Worm (Caenorhabditis elegans) whole organism, L3 larva: ENCODE measurements around the gene Y25C1A.7.

Experiments
- R02D3.7 ChIP-seq: fragments of 150-350 bp; optimal IDR thresholded peaks from 2 replicates; lab custom pipeline; 2014; ENCODE audit warnings: missing biosample characterization, missing genetic modification characterization
- ama-1 ChIP-seq: fragments of 150-350 bp; optimal IDR thresholded peaks from 2 replicates; lab custom pipeline; 2018
- ceh-16 ChIP-seq: sonication (generic microtip); optimal IDR thresholded peaks from 2 replicates; lab custom pipeline; 2017; ENCODE audit warnings: missing biosample characterization, missing genetic modification characterization
- ceh-28 ChIP-seq: fragments of 150-350 bp; optimal IDR thresholded peaks from 2 replicates; lab custom pipeline; 2014; ENCODE audit warnings: missing biosample characterization, missing genetic modification reagents, missing genetic modification characterization
- ceh-82 ChIP-seq: fragments of 150-350 bp; optimal IDR thresholded peaks from 2 replicates; lab custom pipeline; 2014; ENCODE audit warnings: missing biosample characterization, missing genetic modification characterization
- ceh-9 ChIP-seq: sonication (generic microtip); optimal IDR thresholded peaks from 2 replicates; lab custom pipeline; 2018; ENCODE audit warnings: missing biosample characterization, missing genetic modification characterization
- daf-12 ChIP-seq: fragments of 150-350 bp; optimal IDR thresholded peaks from 2 replicates; lab custom pipeline; 2014; ENCODE audit warnings: missing biosample characterization, missing genetic modification reagents, missing genetic modification characterization
- egl-27 ChIP-seq: sonication (generic microtip); optimal IDR thresholded peaks from 4 replicates; lab custom pipeline; 2017; ENCODE audit warnings: missing biosample characterization, missing genetic modification reagents, missing genetic modification characterization
- elt-3 ChIP-seq, 3 experiments: fragments of 150-350 bp in 1 of 3; sonication (generic microtip) in 2 of 3; optimal IDR thresholded peaks; 2 replicates in 2 of 3; 4 replicates in 1 of 3; lab custom pipeline; 2014 to 2017; ENCODE audit warnings: missing biosample characterization in 3 of 3, missing genetic modification characterization in 3 of 3
- eor-1 ChIP-seq, 2 experiments: fragments of 150-350 bp; optimal IDR thresholded peaks; 2 replicates each; lab custom pipeline; 2014 to 2018; ENCODE audit warnings: missing biosample characterization in 2 of 2, missing genetic modification characterization in 2 of 2
- fkh-10 ChIP-seq: sonication (generic microtip); optimal IDR thresholded peaks from 2 replicates; lab custom pipeline; 2017; ENCODE audit warnings: missing biosample characterization, missing genetic modification reagents, missing genetic modification characterization
- fos-1 ChIP-seq: fragments of 150-350 bp; optimal IDR thresholded peaks from 2 replicates; lab custom pipeline; 2014; ENCODE audit warnings: missing biosample characterization, missing genetic modification characterization
- hmg-11 ChIP-seq: sonication (generic microtip); optimal IDR thresholded peaks from 2 replicates; lab custom pipeline; 2016; ENCODE audit warnings: missing genetic modification characterization, missing compliant biosample characterization
- jun-1 ChIP-seq: fragments of 150-350 bp; optimal IDR thresholded peaks from 2 replicates; lab custom pipeline; 2014; ENCODE audit warnings: missing biosample characterization, missing genetic modification reagents, missing genetic modification characterization
- lin-15B ChIP-seq: fragments of 150-350 bp; optimal IDR thresholded peaks from 2 replicates; lab custom pipeline; 2014; ENCODE audit warnings: missing biosample characterization, missing genetic modification characterization
- lin-39 ChIP-seq: fragments of 150-350 bp; optimal IDR thresholded peaks from 2 replicates; lab custom pipeline; 2018; ENCODE audit warnings: missing biosample characterization, missing genetic modification reagents, missing genetic modification characterization
- lsy-12 ChIP-seq: sonication (generic microtip); optimal IDR thresholded peaks from 2 replicates; lab custom pipeline; 2016; ENCODE audit warnings: mild to moderate bottlenecking, missing genetic modification characterization, missing compliant biosample characterization
- mdl-1 ChIP-seq: fragments of 150-350 bp; optimal IDR thresholded peaks from 2 replicates; lab custom pipeline; 2014; ENCODE audit warnings: missing biosample characterization, missing genetic modification characterization
- mml-1 ChIP-seq: fragments of 150-350 bp; sonication (generic microtip); optimal IDR thresholded peaks from 3 replicates; lab custom pipeline; 2014; ENCODE audit warnings: missing biosample characterization, missing genetic modification characterization
- nfya-1 ChIP-seq: sonication (generic microtip); optimal IDR thresholded peaks from 2 replicates; lab custom pipeline; 2017; ENCODE audit warnings: missing genetic modification characterization, mild to moderate bottlenecking, missing compliant biosample characterization, antibody characterized with exemption, moderate library complexity; ENCODE audit not compliant: insufficient read depth
- nhr-11 ChIP-seq: fragments of 150-350 bp; optimal IDR thresholded peaks from 2 replicates; lab custom pipeline; 2014; ENCODE audit warnings: missing biosample characterization, missing genetic modification characterization
- nhr-12 ChIP-seq: fragments of 150-350 bp; optimal IDR thresholded peaks from 2 replicates; lab custom pipeline; 2014; ENCODE audit warnings: missing biosample characterization, missing genetic modification characterization
- nhr-23 ChIP-seq: fragments of 150-350 bp; optimal IDR thresholded peaks from 2 replicates; lab custom pipeline; 2014; ENCODE audit warnings: missing biosample characterization, missing genetic modification reagents, missing genetic modification characterization
- nhr-237 ChIP-seq: fragments of 150-350 bp; optimal IDR thresholded peaks from 2 replicates; lab custom pipeline; 2014; ENCODE audit warnings: missing biosample characterization, missing genetic modification characterization
- nhr-25 ChIP-seq: sonication (generic microtip); optimal IDR thresholded peaks from 2 replicates; lab custom pipeline; 2017; ENCODE audit warnings: missing biosample characterization, missing genetic modification characterization
- nhr-43 ChIP-seq: sonication (generic microtip); optimal IDR thresholded peaks from 2 replicates; lab custom pipeline; 2016; ENCODE audit warnings: mild to moderate bottlenecking, missing genetic modification characterization, missing compliant biosample characterization; ENCODE audit not compliant: poor library complexity, severe bottlenecking
- nhr-76 ChIP-seq: fragments of 150-350 bp; sonication (generic microtip); optimal IDR thresholded peaks from 5 replicates; lab custom pipeline; 2014; ENCODE audit warnings: missing biosample characterization, missing genetic modification characterization
- nhr-77 ChIP-seq: fragments of 150-350 bp; optimal IDR thresholded peaks from 2 replicates; lab custom pipeline; 2014; ENCODE audit warnings: missing biosample characterization, missing genetic modification characterization
- pha-4 ChIP-seq: fragments of 150-350 bp; optimal IDR thresholded peaks from 2 replicates; lab custom pipeline; 2014; ENCODE audit warnings: missing biosample characterization, missing genetic modification reagents, missing genetic modification characterization
- pqm-1 ChIP-seq: fragments of 150-350 bp; optimal IDR thresholded peaks from 2 replicates; lab custom pipeline; 2017; ENCODE audit warnings: missing biosample characterization, missing genetic modification characterization, inconsistent platforms
- skn-1 ChIP-seq: fragments of 150-350 bp; optimal IDR thresholded peaks from 2 replicates; lab custom pipeline; 2014; ENCODE audit warnings: missing biosample characterization, missing genetic modification characterization
- snpc-4 ChIP-seq: fragments of 150-350 bp; optimal IDR thresholded peaks from 2 replicates; lab custom pipeline; 2014; ENCODE audit warnings: missing biosample characterization, missing genetic modification characterization
- tbx-2 ChIP-seq: sonication (generic microtip); optimal IDR thresholded peaks from 2 replicates; lab custom pipeline; 2016; ENCODE audit warnings: mild to moderate bottlenecking, missing genetic modification characterization, missing compliant biosample characterization
- unc-39 ChIP-seq: sonication (generic microtip); optimal IDR thresholded peaks from 4 replicates; lab custom pipeline; 2017; ENCODE audit warnings: missing biosample characterization, missing genetic modification characterization
- unc-62 ChIP-seq: fragments of 150-350 bp; sonication (generic microtip); optimal IDR thresholded peaks from 4 replicates; lab custom pipeline; 2014; ENCODE audit warnings: missing biosample characterization, missing genetic modification reagents, missing genetic modification characterization
- ztf-11 ChIP-seq: fragments of 150-350 bp; optimal IDR thresholded peaks from 2 replicates; lab custom pipeline; 2014; ENCODE audit warnings: missing biosample characterization, missing genetic modification characterization
- ztf-4 ChIP-seq: fragments of 150-350 bp; optimal IDR thresholded peaks from 2 replicates; lab custom pipeline; 2014; ENCODE audit warnings: missing biosample characterization, missing genetic modification characterization

Y25C1A.7 gene

DNA sequence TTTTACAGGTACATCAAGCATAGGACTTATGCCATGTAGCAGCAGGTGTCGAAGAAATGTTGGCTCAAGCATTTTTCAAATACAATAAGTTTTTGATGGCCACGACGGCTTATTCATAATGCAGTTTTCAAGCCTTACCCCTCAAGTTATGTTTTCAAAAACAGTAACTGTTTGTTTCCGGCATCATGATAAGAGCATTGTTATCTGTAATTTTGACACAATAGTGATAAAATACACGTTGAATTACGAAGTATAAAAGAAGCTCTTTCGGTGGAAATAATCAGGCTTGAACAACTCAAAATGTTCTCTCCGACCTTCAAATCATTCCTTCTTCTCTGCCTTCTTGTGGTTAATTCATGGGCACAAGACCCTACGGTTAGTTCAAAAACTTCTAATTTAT is 31.2 kb upstream of the Y25C1A.7 start, which contains the start of gene clec-121:
Gene clec-121 (plus strand): TSS at position 301 of the 400 bp plus-strand sequence.
- TF ChIP-seq nhr-11 (tag; lab: Kevin White, UChicago) (no peak), unc-39 (tag; lab: Kevin White, UChicago) (no peak), fkh-10 (no peak), nhr-76 (no peak), pha-4 (no peak)
- TF ChIP-seq, all 47 proteins: peak for 0

ce11 chrII:3100546-3100945 is 29.7 kb upstream of the Y25C1A.7 start, which contains the start of gene srg-24:
TSS of gene srg-24 (minus strand) at chrII:3100646.
- TF ChIP-seq lsy-12 (tag; lab: Kevin White, UChicago) (no peak), nhr-77 (no peak), pqm-1 (tag; lab: Kevin White, UChicago) (no peak), fos-1 (tag; lab: Kevin White, UChicago) (no peak), egl-27 (tag; lab: Kevin White, UChicago) (no peak), unc-62 (GFP tag; lab: Kevin White, UChicago) (no peak), ceh-16 (tag; lab: Kevin White, UChicago) (no peak), nhr-12 (tag; lab: Kevin White, UChicago) (no peak)

DNA sequence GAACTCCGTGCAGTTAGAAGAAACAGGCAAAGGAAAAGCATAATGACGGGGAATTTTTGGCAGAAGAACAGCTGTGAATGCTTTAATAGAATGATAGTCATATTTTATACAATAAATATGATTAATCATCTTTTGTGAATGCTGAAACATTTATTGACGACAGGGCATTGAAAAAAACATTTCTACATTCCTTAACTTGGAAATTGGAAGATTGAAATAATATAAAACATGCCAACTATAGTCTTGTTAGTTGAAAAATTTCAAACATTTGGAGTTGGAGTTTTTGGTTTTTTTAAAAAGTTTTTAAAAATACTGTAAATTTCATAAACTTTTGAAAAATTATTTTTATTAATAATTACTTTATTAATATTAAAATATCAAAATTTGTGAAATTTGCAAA is 26.0 kb upstream of the Y25C1A.7 start, which contains the start of gene Y25C1A.14:
Gene Y25C1A.14 (minus strand): TSS at position 101 of the 400 bp plus-strand sequence.
- no peak for TF ChIP-seq nhr-23 (tag; lab: Kevin White, UChicago)

- no peak for TF ChIP-seq ama-1 (lab: Kevin White, UChicago)
- TF ChIP-seq eor-1 (tag; optimal IDR thresholded peaks at IDR 0.05; lab: Kevin White, UChicago): no peak
- TF ChIP-seq ceh-82 (tag; lab: Kevin White, UChicago): no peak
- no peak for TF ChIP-seq egl-27 (tag; lab: Kevin White, UChicago)
- no peak for TF ChIP-seq jun-1 (tag; lab: Kevin White, UChicago)
- no peak for TF ChIP-seq snpc-4 (tag; lab: Kevin White, UChicago)
- no peak for TF ChIP-seq fkh-10
- TF ChIP-seq ceh-9 (tag; lab: Kevin White, UChicago): no peak
- no peak for TF ChIP-seq hmg-11 (tag; lab: Kevin White, UChicago)
- TF ChIP-seq skn-1 (tag; lab: Kevin White, UChicago): no peak
- no peak for TF ChIP-seq nhr-77
- no peak for TF ChIP-seq mml-1
- no peak for TF ChIP-seq R02D3.7
- no peak for TF ChIP-seq ztf-11 (tag; lab: Kevin White, UChicago)
These were observed 25.2 kb upstream of the Y25C1A.7 start, which contains the start of gene srg-23 for ce11 chrII:3096060-3096459. TSS of gene srg-23 (minus strand) at chrII:3096160.

DNA sequence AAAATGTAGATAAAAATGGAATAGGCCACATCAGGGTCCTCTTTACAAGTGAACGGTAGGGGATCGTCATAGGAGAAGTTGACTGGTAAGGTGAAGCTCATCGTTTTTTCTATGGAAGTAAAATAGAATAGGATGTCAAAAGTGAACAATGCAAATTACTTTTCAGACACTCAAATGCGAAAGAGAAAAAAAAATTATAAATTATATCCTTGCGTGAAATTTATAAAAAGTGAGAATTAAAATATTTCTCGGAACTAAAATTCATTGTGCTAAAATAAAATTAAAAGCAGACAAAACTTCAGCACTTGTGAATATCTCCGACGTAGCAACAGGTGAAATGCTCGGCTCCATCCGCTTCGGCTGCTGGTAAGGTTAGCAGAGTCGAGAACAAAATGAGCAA is 22.5 kb upstream of the Y25C1A.7 start, which contains the start of gene srg-22:
Gene srg-22 (minus strand): TSS at position 101 of the 400 bp plus-strand sequence.
- no peak for TF ChIP-seq lin-15B (tag; lab: Kevin White, UChicago)
- TF ChIP-seq egl-27 (tag; lab: Kevin White, UChicago): no peak
- TF ChIP-seq ama-1 (lab: Kevin White, UChicago): no peak
- no peak for TF ChIP-seq ceh-82 (tag; lab: Kevin White, UChicago)
- no peak for TF ChIP-seq ceh-16 (tag; lab: Kevin White, UChicago)
- no peak for TF ChIP-seq elt-3 (tag; optimal IDR thresholded peaks at IDR 0.05; lab: Kevin White, UChicago)
- TF ChIP-seq ztf-4: no peak
- no peak for TF ChIP-seq R02D3.7
- no peak for TF ChIP-seq ztf-11 (tag; lab: Kevin White, UChicago)
- TF ChIP-seq nhr-43 (tag; lab: Kevin White, UChicago): no peak
- TF ChIP-seq skn-1 (tag; lab: Kevin White, UChicago): no peak
- no peak for TF ChIP-seq tbx-2 (tag; lab: Kevin White, UChicago)
- no peak for TF ChIP-seq lsy-12 (tag; lab: Kevin White, UChicago)
- no peak for TF ChIP-seq nhr-12 (tag; lab: Kevin White, UChicago)
- TF ChIP-seq nhr-237 (tag; lab: Kevin White, UChicago): no peak
- no peak for TF ChIP-seq daf-12

DNA sequence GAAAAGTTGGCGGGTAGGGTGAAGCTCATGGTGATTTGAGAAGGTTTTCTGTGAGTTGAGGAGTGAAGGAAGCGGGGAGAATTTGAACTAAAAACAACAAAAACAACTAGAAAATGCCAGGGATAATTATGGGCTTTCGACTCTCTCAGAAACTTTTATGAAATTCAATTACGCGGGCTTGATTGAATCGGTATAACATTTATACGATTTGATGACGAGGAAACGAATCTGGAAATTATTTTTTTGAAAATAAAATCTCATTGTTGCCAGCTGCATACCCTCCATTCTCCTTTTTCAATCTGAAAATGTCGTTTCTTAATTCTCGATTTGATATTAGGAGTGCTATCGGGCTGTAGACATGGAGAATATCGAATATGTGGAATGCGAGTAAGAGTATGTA is 20.4 kb upstream of the Y25C1A.7 start, which contains the start of gene srg-21:
Gene srg-21 (minus strand): TSS at position 101 of the 400 bp plus-strand sequence.
- TF ChIP-seq nhr-25 (no peak), ama-1 (lab: Kevin White, UChicago) (no peak), mdl-1 (tag; lab: Kevin White, UChicago) (no peak), eor-1 (tag; optimal IDR thresholded peaks at IDR 0.05; lab: Kevin White, UChicago) (no peak), jun-1 (tag; lab: Kevin White, UChicago) (no peak), pqm-1 (tag; lab: Kevin White, UChicago) (no peak), tbx-2 (tag; lab: Kevin White, UChicago) (no peak), lin-39 (tag; lab: Kevin White, UChicago) (no peak), nhr-43 (tag; lab: Kevin White, UChicago) (no peak), unc-39 (tag; lab: Kevin White, UChicago) (no peak), nfya-1 (tag; lab: Kevin White, UChicago) (no peak), ztf-11 (tag; lab: Kevin White, UChicago) (no peak), ceh-28 (tag; lab: Kevin White, UChicago) (no peak)
